Worm (Caenorhabditis elegans) whole organism, L4/young adult: ENCODE results near the gene lem-4.

Source experiments
- W03F9.2 ChIP-seq: fragments of 150-350 bp; optimal IDR thresholded peaks from 2 replicates; lab custom pipeline; 2014; ENCODE audit warnings: missing biosample characterization, missing genetic modification characterization
- him-1 ChIP-seq: sonication (generic microtip); optimal IDR thresholded peaks from 2 replicates; lab custom pipeline; 2016; ENCODE audit warnings: missing genotype, missing genetic modification reagents, missing genetic modification characterization, missing compliant biosample characterization

DNA sequence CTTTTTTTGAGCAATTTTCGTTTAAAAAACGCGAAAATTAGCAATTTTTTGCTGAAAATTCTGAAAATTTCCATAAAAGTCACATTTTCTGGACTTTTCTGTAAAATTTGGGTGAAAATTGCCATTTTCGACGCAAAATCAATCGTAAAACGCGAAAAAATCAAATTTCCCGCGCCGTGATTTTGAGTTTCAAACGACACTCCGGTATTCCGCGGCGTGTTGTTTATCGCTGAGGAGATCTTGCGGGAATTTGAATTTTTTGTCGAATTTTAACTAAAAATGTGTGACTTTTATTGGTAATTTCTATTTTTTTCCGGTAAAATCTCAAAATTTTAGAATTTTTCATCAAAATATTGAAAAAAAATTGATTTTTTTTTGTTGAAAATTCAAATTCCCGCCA is 53.4 kb downstream of the lem-4 start:
- TF ChIP-seq W03F9.2 (tag; lab: Kevin White, UChicago) (no peak), him-1 (no peak)
